Worm (Caenorhabditis elegans) whole organism, late embryonic: ENCODE measurements around the gene pitr-4.

ENCODE experiments used
- C38D4.7 ChIP-seq: fragments of 200-800 bp; sonication (Bioruptor generic); optimal IDR thresholded peaks from 2 replicates; lab custom pipeline; 2018; ENCODE audit warnings: mild to moderate bottlenecking, missing genetic modification characterization, moderate library complexity, missing compliant biosample characterization
- F13H6.1 ChIP-seq: sonication (generic microtip); optimal IDR thresholded peaks from 2 replicates; lab custom pipeline; 2016; ENCODE audit warnings: missing genetic modification characterization, missing compliant biosample characterization
- Y22D7AL.16 ChIP-seq: sonication (generic microtip); optimal IDR thresholded peaks from 2 replicates; lab custom pipeline; 2016; ENCODE audit warnings: missing genetic modification characterization, missing compliant biosample characterization
- ahr-1 ChIP-seq: sonication (generic microtip); optimal IDR thresholded peaks from 2 replicates; lab custom pipeline; 2016; ENCODE audit warnings: missing genetic modification characterization, missing compliant biosample characterization
- ceh-14 ChIP-seq: sonication (generic microtip); optimal IDR thresholded peaks from 2 replicates; lab custom pipeline; 2016; ENCODE audit warnings: missing genotype, missing genetic modification characterization, missing compliant biosample characterization
- ceh-19 ChIP-seq: fragments of 200-800 bp; sonication (Bioruptor generic); optimal IDR thresholded peaks from 2 replicates; lab custom pipeline; 2018; ENCODE audit warnings: mild to moderate bottlenecking, missing genetic modification characterization, missing compliant biosample characterization
- ceh-30 ChIP-seq: fragments of 150-350 bp; optimal IDR thresholded peaks from 2 replicates; lab custom pipeline; 2014; ENCODE audit warnings: missing biosample characterization, missing genetic modification characterization
- ceh-31 ChIP-seq: sonication (generic microtip); optimal IDR thresholded peaks from 2 replicates; lab custom pipeline; 2016; ENCODE audit warnings: missing genetic modification characterization, missing compliant biosample characterization
- ceh-34 ChIP-seq: sonication (generic microtip); optimal IDR thresholded peaks from 2 replicates; lab custom pipeline; 2016; ENCODE audit warnings: mild to moderate bottlenecking, missing genetic modification characterization, missing compliant biosample characterization
- ceh-48 ChIP-seq: sonication (generic microtip); optimal IDR thresholded peaks from 2 replicates; lab custom pipeline; 2016; ENCODE audit warnings: missing genetic modification characterization, inconsistent platforms, missing compliant biosample characterization
- ceh-9 ChIP-seq: sonication (generic microtip); optimal IDR thresholded peaks from 2 replicates; lab custom pipeline; 2016; ENCODE audit warnings: mild to moderate bottlenecking, missing genetic modification characterization, inconsistent platforms, missing compliant biosample characterization
- che-1 ChIP-seq: sonication (generic microtip); optimal IDR thresholded peaks from 2 replicates; lab custom pipeline; 2016; ENCODE audit warnings: mild to moderate bottlenecking, missing genetic modification characterization, missing compliant biosample characterization
- dve-1 ChIP-seq: sonication (generic microtip); optimal IDR thresholded peaks from 2 replicates; lab custom pipeline; 2017; ENCODE audit warnings: antibody characterized with exemption, mild to moderate bottlenecking, missing genetic modification characterization, missing compliant biosample characterization
- elt-2 ChIP-seq: sonication (generic microtip); optimal IDR thresholded peaks from 2 replicates; lab custom pipeline; 2016; ENCODE audit warnings: missing genetic modification reagents, missing genetic modification characterization, missing compliant biosample characterization
- fkh-10 ChIP-seq: fragments of 150-350 bp; optimal IDR thresholded peaks from 2 replicates; lab custom pipeline; 2014; ENCODE audit warnings: missing biosample characterization, missing genetic modification reagents, missing genetic modification characterization
- fkh-6 ChIP-seq: sonication (generic microtip); optimal IDR thresholded peaks from 2 replicates; lab custom pipeline; 2016; ENCODE audit warnings: missing genetic modification characterization, missing compliant biosample characterization
- hlh-13 ChIP-seq: fragments of 200-800 bp; sonication (Bioruptor generic); optimal IDR thresholded peaks from 2 replicates; lab custom pipeline; 2018; ENCODE audit warnings: mild to moderate bottlenecking, missing genetic modification characterization, missing compliant biosample characterization
- hlh-30 ChIP-seq: sonication (generic microtip); optimal IDR thresholded peaks from 2 replicates; lab custom pipeline; 2017; ENCODE audit warnings: antibody characterized with exemption, missing genetic modification characterization, missing compliant biosample characterization; ENCODE audit not compliant: insufficient read depth
- hlh-6 ChIP-seq: sonication (generic microtip); optimal IDR thresholded peaks from 2 replicates; lab custom pipeline; 2016; ENCODE audit warnings: missing genotype, missing genetic modification characterization, missing compliant biosample characterization
- hlh-8 ChIP-seq: sonication (generic microtip); optimal IDR thresholded peaks from 2 replicates; lab custom pipeline; 2016; ENCODE audit warnings: missing genotype, missing genetic modification characterization, missing compliant biosample characterization
- lim-6 ChIP-seq: sonication (generic microtip); optimal IDR thresholded peaks from 2 replicates; lab custom pipeline; 2016; ENCODE audit warnings: missing genetic modification characterization, missing compliant biosample characterization
- lin-11 ChIP-seq: fragments of 200-800 bp; sonication (Bioruptor generic); optimal IDR thresholded peaks from 2 replicates; lab custom pipeline; 2018; ENCODE audit warnings: mild to moderate bottlenecking, missing genetic modification characterization, missing compliant biosample characterization
- nfya-1 ChIP-seq: sonication (generic microtip); optimal IDR thresholded peaks from 2 replicates; lab custom pipeline; 2017; ENCODE audit warnings: missing genetic modification characterization, mild to moderate bottlenecking, missing compliant biosample characterization, antibody characterized with exemption, moderate library complexity
- odd-2 ChIP-seq: sonication (generic microtip); optimal IDR thresholded peaks from 2 replicates; lab custom pipeline; 2017; ENCODE audit warnings: antibody characterized with exemption, mild to moderate bottlenecking, missing genetic modification characterization, missing compliant biosample characterization
- pax-1 ChIP-seq: fragments of 150-350 bp; optimal IDR thresholded peaks from 2 replicates; lab custom pipeline; 2014; ENCODE audit warnings: missing biosample characterization, missing genetic modification characterization
- ref-2 ChIP-seq: sonication (generic microtip); optimal IDR thresholded peaks from 2 replicates; lab custom pipeline; 2016; ENCODE audit warnings: missing genetic modification characterization, missing compliant biosample characterization
- rnt-1 ChIP-seq: sonication (generic microtip); optimal IDR thresholded peaks from 2 replicates; lab custom pipeline; 2016; ENCODE audit warnings: missing genetic modification characterization, missing compliant biosample characterization
- tbx-2 ChIP-seq: sonication (generic microtip); optimal IDR thresholded peaks from 2 replicates; lab custom pipeline; 2016; ENCODE audit warnings: missing genetic modification characterization, missing compliant biosample characterization
- tbx-7 ChIP-seq: sonication (generic microtip); optimal IDR thresholded peaks from 2 replicates; lab custom pipeline; 2016; ENCODE audit warnings: missing genotype, missing genetic modification characterization, missing compliant biosample characterization
- ttx-3 ChIP-seq: sonication (generic microtip); optimal IDR thresholded peaks from 2 replicates; lab custom pipeline; 2016; ENCODE audit warnings: missing genetic modification reagents, missing genetic modification characterization, missing compliant biosample characterization
- unc-3 ChIP-seq, 2 experiments: fragments of 200-800 bp in 1 of 2; sonication (Bioruptor generic) in 1 of 2; sonication (generic microtip) in 1 of 2; conservative IDR thresholded peaks in 1 of 2; optimal IDR thresholded peaks in 1 of 2; 2 replicates each; pipeline versions ENCODE4 v1.3.6 to Lab custom; 2016 to 2022; ENCODE audit warnings: missing compliant biosample characterization in 2 of 2, missing genetic modification characterization in 2 of 2, missing genetic modification reagents in 1 of 2
- unc-42 ChIP-seq: sonication (generic microtip); optimal IDR thresholded peaks from 2 replicates; lab custom pipeline; 2016; ENCODE audit warnings: missing genotype, missing genetic modification characterization, missing compliant biosample characterization
- unc-86 ChIP-seq: sonication (generic microtip); optimal IDR thresholded peaks from 2 replicates; lab custom pipeline; 2016; ENCODE audit warnings: missing genetic modification characterization, missing compliant biosample characterization
- zip-5 ChIP-seq: sonication (generic microtip); optimal IDR thresholded peaks from 2 replicates; lab custom pipeline; 2016; ENCODE audit warnings: missing genetic modification characterization, missing compliant biosample characterization

The pitr-4 gene

DNA sequence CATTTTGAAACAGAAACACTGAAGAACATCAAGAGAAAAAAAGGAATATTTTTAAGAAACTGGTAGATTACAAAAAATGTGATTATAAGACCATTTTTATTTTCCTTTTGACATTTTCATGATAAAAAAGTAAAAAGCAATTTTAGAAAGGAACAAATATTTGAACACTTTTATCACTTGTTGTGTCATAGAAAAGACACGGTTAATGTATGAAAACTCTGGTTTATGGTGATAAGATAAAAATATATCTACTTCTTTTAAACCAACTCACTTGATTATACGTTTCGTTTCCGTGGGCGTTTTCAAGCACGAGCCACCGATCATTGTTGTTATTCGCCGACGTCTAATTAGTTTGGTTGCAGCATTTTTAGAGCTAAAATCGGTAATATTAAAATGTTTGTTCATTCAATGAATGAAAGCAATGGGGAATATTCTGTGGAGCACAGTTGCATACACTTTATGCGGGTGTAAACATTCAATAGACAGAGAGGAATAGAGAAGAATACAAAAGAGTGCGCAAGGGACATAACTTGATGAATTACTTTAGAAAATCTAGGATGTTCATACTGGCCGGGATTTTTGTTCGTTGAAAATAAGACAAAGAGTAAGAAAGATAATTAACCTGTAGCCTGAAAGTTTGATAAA lies 11.9 kb upstream of the pitr-4 start, which contains the start of gene sulp-8:
sulp-8 (minus strand) TSS at position 469 of the 645 bp plus-strand sequence.
- TF ChIP-seq hlh-30 (tag; lab: Kevin White, UChicago) (no peak), Y22D7AL.16 (tag; lab: Kevin White, UChicago) (no peak), che-1 (tag; lab: Kevin White, UChicago) (no peak), odd-2 (no peak), unc-42 (no peak), ahr-1 (no peak), ceh-14 (tag; lab: Kevin White, UChicago) (no peak)

- no peak for TF ChIP-seq ceh-30 (tag; lab: Kevin White, UChicago)
Observed at ce11 chrV:9672495-9672894, 11.1 kb upstream of the pitr-4 start.

ce11 chrV:9666394-9666793 lies 5.0 kb upstream of the pitr-4 start, which contains the start of gene ZK287.1:
ZK287.1 (plus strand) TSS chrV:9666694.
- TF ChIP-seq hlh-13 (GFP tag; lab: Kevin White, UChicago) (no peak), unc-86 (tag; lab: Kevin White, UChicago) (no peak), ceh-19 (GFP tag; lab: Kevin White, UChicago) (no peak), fkh-10 (peak; percentile 3), tbx-7 (no peak), unc-42 (peak; percentile 17), pax-1 (no peak), dve-1 (tag; lab: Kevin White, UChicago) (no peak)
- TF ChIP-seq, all 69 proteins: peak for 2

DNA sequence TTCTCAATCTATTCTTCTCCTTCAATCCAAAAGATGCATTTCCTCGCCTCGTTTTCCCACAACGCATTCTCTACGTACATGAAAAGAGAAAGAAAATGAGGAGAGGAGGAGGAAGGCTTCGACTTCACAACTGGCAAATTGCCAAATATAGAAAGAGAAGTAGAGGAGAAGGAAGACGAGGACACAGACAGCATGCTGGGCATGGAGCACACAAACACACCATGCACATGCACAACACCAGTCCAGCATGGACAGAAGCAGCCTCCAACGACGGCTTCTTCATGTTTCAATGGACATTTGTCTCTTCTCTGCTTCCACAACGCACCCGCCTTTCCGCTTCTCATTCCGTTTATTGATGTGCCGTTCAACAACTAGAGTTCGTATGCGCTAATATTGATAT lies 3.2 kb upstream of the pitr-4 start:
- TF ChIP-seq unc-86 (tag; lab: Kevin White, UChicago) = peak; percentile 18
- TF ChIP-seq unc-42 = peak; percentile 14
- TF ChIP-seq ceh-48 (tag; lab: Kevin White, UChicago) = peak; percentile 30
- TF ChIP-seq ceh-31 (tag; lab: Kevin White, UChicago) = peak; percentile 82
- no peak for TF ChIP-seq ttx-3 (tag; lab: Kevin White, UChicago)
- TF ChIP-seq lin-11 = no peak
- TF ChIP-seq rnt-1 (tag; lab: Kevin White, UChicago) = no peak
- TF ChIP-seq tbx-2 (tag; lab: Kevin White, UChicago) = peak; percentile 44
- no peak for TF ChIP-seq fkh-6
- TF ChIP-seq ref-2 (tag; lab: Kevin White, UChicago) = peak; percentile 0
- TF ChIP-seq ceh-34 (tag; lab: Kevin White, UChicago) = no peak
- no peak for TF ChIP-seq unc-3 (GFP tag; conservative IDR thresholded peaks at IDR 0.05; lab: Robert Waterston, UW)
- TF ChIP-seq unc-3 (tag; optimal IDR thresholded peaks at IDR 0.05; lab: Kevin White, UChicago) = no peak
- TF ChIP-seq nfya-1 (tag; lab: Kevin White, UChicago) = peak; percentile 56
- TF ChIP-seq Y22D7AL.16 (tag; lab: Kevin White, UChicago) = no peak
- peak; percentile 39 for TF ChIP-seq ceh-19 (GFP tag; lab: Kevin White, UChicago)
- TF ChIP-seq, all 69 proteins: peak for 8

- TF ChIP-seq hlh-6 (tag; lab: Kevin White, UChicago) (no peak), unc-42 (peak; percentile 45), F13H6.1 (tag; lab: Kevin White, UChicago) (no peak), ceh-14 (tag; lab: Kevin White, UChicago) (peak; percentile 1), hlh-13 (GFP tag; lab: Kevin White, UChicago) (no peak)
Observed at ce11 chrV:9663948-9664347, 2.5 kb upstream of the pitr-4 start.

DNA sequence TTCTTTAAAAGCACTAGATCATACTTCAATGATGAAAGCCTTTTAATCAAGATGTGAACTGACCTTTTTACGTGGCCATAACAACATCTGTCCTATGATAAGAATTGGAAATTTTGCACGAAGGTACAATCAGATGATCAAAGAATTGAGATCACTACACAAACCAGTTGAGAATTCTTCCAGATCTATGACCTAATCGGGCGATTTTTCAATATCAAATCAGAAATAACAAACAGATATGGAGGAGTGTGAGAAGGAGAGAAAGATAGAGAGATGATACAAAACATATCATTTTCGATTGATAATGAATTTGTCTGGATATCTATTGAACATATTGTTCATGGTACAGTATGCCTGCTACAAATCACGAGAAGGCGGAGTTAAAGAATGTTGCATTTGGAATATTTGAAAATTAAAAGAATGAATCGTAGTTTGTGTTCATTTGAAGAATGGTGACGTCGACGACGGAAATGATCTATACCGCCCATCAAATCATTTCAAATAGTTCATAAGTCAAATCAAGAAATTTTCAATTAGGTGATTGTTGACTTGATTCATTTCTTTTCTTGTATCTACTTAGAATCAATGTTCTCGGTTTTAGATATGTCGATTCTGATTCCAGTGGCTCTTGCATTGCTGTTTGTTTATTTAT lies 7.1 kb downstream of the pitr-4 start, which contains the start of gene cyp-29A4:
cyp-29A4 (plus strand) TSS at position 602 of the 652 bp plus-strand sequence.
- TF ChIP-seq ceh-9 (tag; lab: Kevin White, UChicago) (no peak), lim-6 (tag; lab: Kevin White, UChicago) (no peak), zip-5 (tag; lab: Kevin White, UChicago) (no peak), C38D4.7 (no peak), hlh-8 (no peak), fkh-10 (no peak), elt-2 (tag; lab: Kevin White, UChicago) (no peak), ceh-19 (GFP tag; lab: Kevin White, UChicago) (no peak)
